Fruit fly (Drosophila melanogaster): Measurements from ENCODE around the gene Prp16.
A peak's percentile ranks its signal among the peaks of the same experiment; 100 is the strongest.

- TF ChIP-seq CG5204 (GFP tag; optimal IDR thresholded peaks at IDR 0.05), result no peak
- peak; percentile 79 for TF ChIP-seq ovo (GFP tag; optimal IDR thresholded peaks at IDR 0.05)
- TF ChIP-seq cnc (optimal IDR thresholded peaks at IDR 0.05), result no peak
- peak; percentile 94 for TF ChIP-seq CG1620 (GFP tag; optimal IDR thresholded peaks at IDR 0.05)
Measured at dm6 chrX:14237873-14238394, 36.8 kb downstream of the Prp16 start, which contains the start of the genes Fbxl4 and Dus2.

All from whole organism, adult.